Worm (Caenorhabditis elegans) whole organism, L2 larva: ENCODE measurements around the gene F52G3.1.

Experiments used
- ZK546.5 ChIP-seq: sonication (generic microtip); optimal IDR thresholded peaks from 2 replicates; lab custom pipeline; 2017; ENCODE audit warnings: missing biosample characterization, missing genetic modification characterization
- alr-1 ChIP-seq: fragments of 150-350 bp; optimal IDR thresholded peaks from 2 replicates; lab custom pipeline; 2014; ENCODE audit warnings: missing biosample characterization, missing genetic modification characterization
- elt-3 ChIP-seq: sonication (generic microtip); optimal IDR thresholded peaks from 2 replicates; lab custom pipeline; 2017; ENCODE audit warnings: missing biosample characterization, missing genetic modification characterization
- lin-13 ChIP-seq: fragments of 150-350 bp; optimal IDR thresholded peaks from 2 replicates; lab custom pipeline; 2014; ENCODE audit warnings: missing biosample characterization, missing genetic modification reagents, missing genetic modification characterization
- lin-39 ChIP-seq: fragments of 150-350 bp; optimal IDR thresholded peaks from 2 replicates; lab custom pipeline; 2014; ENCODE audit warnings: missing biosample characterization, missing genetic modification reagents, missing genetic modification characterization
- lsy-2 ChIP-seq, 2 experiments: fragments of 150-350 bp in 1 of 2; sonication (generic microtip) in 1 of 2; optimal IDR thresholded peaks; 2 replicates each; lab custom pipeline; 2014 to 2017; ENCODE audit warnings: missing biosample characterization in 2 of 2, missing genetic modification characterization in 2 of 2
- nhr-12 ChIP-seq: fragments of 150-350 bp; optimal IDR thresholded peaks from 2 replicates; lab custom pipeline; 2014; ENCODE audit warnings: missing biosample characterization, missing genetic modification characterization
- skn-1 ChIP-seq: sonication (generic microtip); optimal IDR thresholded peaks from 2 replicates; lab custom pipeline; 2017; ENCODE audit warnings: missing biosample characterization, missing genetic modification characterization
- unc-39 ChIP-seq: fragments of 150-350 bp; optimal IDR thresholded peaks from 2 replicates; lab custom pipeline; 2014; ENCODE audit warnings: missing biosample characterization, missing genetic modification characterization
- zag-1 ChIP-seq: fragments of 150-350 bp; optimal IDR thresholded peaks from 2 replicates; lab custom pipeline; 2014; ENCODE audit warnings: missing biosample characterization, missing genetic modification characterization

- TF ChIP-seq elt-3 (tag; lab: Kevin White, UChicago) (no peak), skn-1 (tag; lab: Kevin White, UChicago) (no peak), nhr-12 (no peak), ZK546.5 (no peak), zag-1 (tag; lab: Kevin White, UChicago) (no peak), unc-39 (no peak), lin-13 (GFP tag; lab: Kevin White, UChicago) (no peak), lin-39 (tag; lab: Kevin White, UChicago) (no peak), alr-1 (tag; lab: Kevin White, UChicago) (no peak), lsy-2 (tag; optimal IDR thresholded peaks at IDR 0.05; lab: Kevin White, UChicago) (no peak)
Measured at ce11 chrX:16995886-16996283, 32.2 kb downstream of the F52G3.1 start.
